Worm (Caenorhabditis elegans) whole organism, L2 larva: ENCODE measurements around the gene Y110A2AL.7.

ENCODE experiments used
- F13H6.1 ChIP-seq: sonication (generic microtip); optimal IDR thresholded peaks from 2 replicates; lab custom pipeline; 2016; ENCODE audit warnings: missing genetic modification characterization, missing compliant biosample characterization
- R02D3.7 ChIP-seq: fragments of 150-350 bp; optimal IDR thresholded peaks from 2 replicates; lab custom pipeline; 2014; ENCODE audit warnings: missing biosample characterization, missing genetic modification characterization
- ZK546.5 ChIP-seq: sonication (generic microtip); optimal IDR thresholded peaks from 2 replicates; lab custom pipeline; 2017; ENCODE audit warnings: missing biosample characterization, missing genetic modification characterization
- ama-1 ChIP-seq: fragments of 150-350 bp; optimal IDR thresholded peaks from 2 replicates; lab custom pipeline; 2018; ENCODE audit warnings: inconsistent platforms
- blmp-1 ChIP-seq: sonication (generic microtip); optimal IDR thresholded peaks from 2 replicates; lab custom pipeline; 2017; ENCODE audit warnings: missing genetic modification characterization, mild to moderate bottlenecking, missing compliant biosample characterization, antibody characterized with exemption, moderate library complexity; ENCODE audit not compliant: insufficient read depth
- ceh-82 ChIP-seq: fragments of 150-350 bp; optimal IDR thresholded peaks from 2 replicates; lab custom pipeline; 2014; ENCODE audit warnings: missing biosample characterization, missing genetic modification characterization
- elt-3 ChIP-seq: sonication (generic microtip); optimal IDR thresholded peaks from 2 replicates; lab custom pipeline; 2017; ENCODE audit warnings: missing biosample characterization, missing genetic modification characterization
- lsy-2 ChIP-seq, 2 experiments: fragments of 150-350 bp in 1 of 2; sonication (generic microtip) in 1 of 2; optimal IDR thresholded peaks; 2 replicates each; lab custom pipeline; 2014 to 2017; ENCODE audit warnings: missing biosample characterization in 2 of 2, missing genetic modification characterization in 2 of 2
- nhr-10 ChIP-seq: sonication (generic microtip); optimal IDR thresholded peaks from 2 replicates; lab custom pipeline; 2017; ENCODE audit warnings: missing biosample characterization, missing genetic modification characterization
- nhr-12 ChIP-seq: fragments of 150-350 bp; optimal IDR thresholded peaks from 2 replicates; lab custom pipeline; 2014; ENCODE audit warnings: missing biosample characterization, missing genetic modification characterization
- nhr-237 ChIP-seq: fragments of 150-350 bp; optimal IDR thresholded peaks from 2 replicates; lab custom pipeline; 2014; ENCODE audit warnings: missing biosample characterization, missing genetic modification characterization
- skn-1 ChIP-seq: sonication (generic microtip); optimal IDR thresholded peaks from 2 replicates; lab custom pipeline; 2017; ENCODE audit warnings: missing biosample characterization, missing genetic modification characterization
- snpc-4 ChIP-seq: fragments of 150-350 bp; optimal IDR thresholded peaks from 2 replicates; lab custom pipeline; 2014; ENCODE audit warnings: missing biosample characterization, missing genetic modification characterization
- ztf-4 ChIP-seq: fragments of 150-350 bp; optimal IDR thresholded peaks from 2 replicates; lab custom pipeline; 2014; ENCODE audit warnings: missing biosample characterization, missing genetic modification characterization

DNA sequence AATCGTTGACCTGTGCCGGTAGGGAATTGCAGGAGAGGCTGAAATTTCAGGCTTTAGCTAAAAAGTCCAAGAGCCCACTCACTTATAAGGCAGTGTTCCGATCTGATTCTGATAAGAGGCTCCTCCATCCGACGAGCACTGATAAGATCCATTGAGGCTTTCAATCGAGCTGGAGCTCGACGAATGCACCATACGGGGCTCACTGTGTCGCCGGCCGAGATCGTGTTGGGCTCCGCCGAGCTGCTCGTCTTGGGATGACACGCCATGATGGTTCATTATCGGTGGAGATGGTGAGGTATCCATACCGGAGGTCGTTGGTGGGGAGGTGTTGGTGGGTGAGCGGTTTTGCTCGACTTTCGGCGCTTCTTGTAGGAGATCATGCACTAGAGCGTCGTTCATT, 46.6 kb downstream of the Y110A2AL.7 start:
- no peak for TF ChIP-seq snpc-4
- TF ChIP-seq nhr-237, result no peak
- no peak for TF ChIP-seq lsy-2 (tag; optimal IDR thresholded peaks at IDR 0.05; lab: Kevin White, UChicago)
- TF ChIP-seq blmp-1, result no peak
- TF ChIP-seq ceh-82 (tag; lab: Kevin White, UChicago), result no peak
- no peak for TF ChIP-seq elt-3 (tag; lab: Kevin White, UChicago)
- no peak for TF ChIP-seq ama-1 (lab: Kevin White, UChicago)
- no peak for TF ChIP-seq skn-1 (tag; lab: Kevin White, UChicago)
- no peak for TF ChIP-seq nhr-10 (tag; lab: Kevin White, UChicago)
- no peak for TF ChIP-seq ZK546.5
- TF ChIP-seq nhr-12 (tag; lab: Kevin White, UChicago), result no peak
- no peak for TF ChIP-seq F13H6.1 (tag; lab: Kevin White, UChicago)
- TF ChIP-seq ztf-4, result no peak
- no peak for TF ChIP-seq R02D3.7 (tag; lab: Kevin White, UChicago)
